Worm (Caenorhabditis elegans) whole organism, L4 larva: ENCODE measurements around the gene Y14H12B.1.

ENCODE experiments used
- aly-2 ChIP-seq: sonication (generic microtip); optimal IDR thresholded peaks from 2 replicates; lab custom pipeline; 2018; ENCODE audit warnings: missing biosample characterization, missing genetic modification characterization
- ces-1 ChIP-seq: fragments of 150-350 bp; sonication (generic microtip); optimal IDR thresholded peaks from 4 replicates; lab custom pipeline; 2014; ENCODE audit warnings: missing biosample characterization, missing genetic modification reagents, missing genetic modification characterization
- cey-2 ChIP-seq: sonication (generic microtip); optimal IDR thresholded peaks from 3 replicates; lab custom pipeline; 2017; ENCODE audit warnings: missing genetic modification characterization, mild to moderate bottlenecking, missing compliant biosample characterization, antibody characterized with exemption, borderline replicate concordance; ENCODE audit not compliant: insufficient read depth
- fkh-10 ChIP-seq: fragments of 150-350 bp; optimal IDR thresholded peaks from 2 replicates; lab custom pipeline; 2014; ENCODE audit warnings: missing biosample characterization, missing genetic modification reagents, missing genetic modification characterization
- fos-1 ChIP-seq: fragments of 150-350 bp; optimal IDR thresholded peaks from 2 replicates; lab custom pipeline; 2014; ENCODE audit warnings: missing biosample characterization, missing genetic modification characterization
- lin-15B ChIP-seq: fragments of 150-350 bp; sonication (generic microtip); optimal IDR thresholded peaks from 3 replicates; lab custom pipeline; 2014; ENCODE audit warnings: missing biosample characterization, missing genetic modification characterization
- lir-3 ChIP-seq: sonication (generic microtip); optimal IDR thresholded peaks from 2 replicates; lab custom pipeline; 2016; ENCODE audit warnings: mild to moderate bottlenecking, missing genetic modification characterization, missing compliant biosample characterization
- lsy-2 ChIP-seq, 2 experiments: fragments of 150-350 bp in 1 of 2; sonication (generic microtip) in 1 of 2; optimal IDR thresholded peaks; 2 replicates each; lab custom pipeline; 2014 to 2017; ENCODE audit warnings: missing biosample characterization in 2 of 2, missing genetic modification characterization in 2 of 2
- pha-4 ChIP-seq, 2 experiments: fragments of 150-350 bp in 1 of 2; fragments of 200-800 bp in 1 of 2; sonication (Bioruptor generic) in 1 of 2; IDR thresholded peaks in 1 of 2; optimal IDR thresholded peaks in 1 of 2; 2 replicates each; pipeline versions ENCODE4 v1.3.6 to Lab custom; 2014 to 2022; ENCODE audit warnings: missing genetic modification characterization in 2 of 2, missing genetic modification reagents in 2 of 2, missing biosample characterization in 1 of 2, missing compliant biosample characterization in 1 of 2
- spr-1 ChIP-seq: sonication (generic microtip); optimal IDR thresholded peaks from 2 replicates; lab custom pipeline; 2016; ENCODE audit warnings: mild to moderate bottlenecking, missing genetic modification characterization, missing compliant biosample characterization
- unc-130 ChIP-seq: sonication (generic microtip); optimal IDR thresholded peaks from 2 replicates; lab custom pipeline; 2016; ENCODE audit warnings: missing genetic modification reagents, missing genetic modification characterization, missing compliant biosample characterization

DNA sequence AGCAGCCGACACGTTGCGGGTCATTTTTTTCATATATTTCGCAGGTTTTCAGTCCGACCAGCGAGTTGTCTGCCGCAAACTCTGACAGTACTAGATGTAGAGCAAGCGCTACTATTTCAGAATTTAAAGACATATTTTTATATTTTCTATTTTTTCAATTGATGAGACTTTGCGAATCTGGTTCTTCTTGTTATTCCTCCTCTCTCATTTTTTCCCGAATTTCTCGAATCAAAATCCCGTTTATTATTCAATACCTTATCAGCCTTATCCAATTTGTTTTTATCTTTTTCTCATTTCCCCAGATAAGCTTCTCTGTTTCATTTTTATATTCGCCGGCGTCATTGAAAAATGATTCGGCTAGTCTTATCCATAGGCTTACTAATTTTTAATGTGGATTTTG, 41.7 kb downstream of the Y14H12B.1 start, which contains the start of gene dos-2:
- TF ChIP-seq fkh-10 (GFP tag; lab: Kevin White, UChicago) (no peak), lir-3 (tag; lab: Kevin White, UChicago) (no peak), aly-2 (tag; lab: Kevin White, UChicago) (no peak), pha-4 (GFP tag; IDR thresholded peaks at IDR 0.05; lab: Robert Waterston, UW) (no peak), pha-4 (tag; optimal IDR thresholded peaks at IDR 0.05; lab: Kevin White, UChicago) (no peak), lin-15B (tag; lab: Kevin White, UChicago) (no peak), lsy-2 (tag; optimal IDR thresholded peaks at IDR 0.05; lab: Kevin White, UChicago) (no peak), spr-1 (tag; lab: Kevin White, UChicago) (no peak), cey-2 (tag; lab: Kevin White, UChicago) (no peak), fos-1 (tag; lab: Kevin White, UChicago) (no peak), ces-1 (GFP tag; lab: Kevin White, UChicago) (no peak), unc-130 (no peak)
